Worm (Caenorhabditis elegans): Measurements from ENCODE around the gene ced-10.
A peak's percentile ranks its signal among the peaks of the same experiment; 100 is the strongest.

Gene ced-10

DNA sequence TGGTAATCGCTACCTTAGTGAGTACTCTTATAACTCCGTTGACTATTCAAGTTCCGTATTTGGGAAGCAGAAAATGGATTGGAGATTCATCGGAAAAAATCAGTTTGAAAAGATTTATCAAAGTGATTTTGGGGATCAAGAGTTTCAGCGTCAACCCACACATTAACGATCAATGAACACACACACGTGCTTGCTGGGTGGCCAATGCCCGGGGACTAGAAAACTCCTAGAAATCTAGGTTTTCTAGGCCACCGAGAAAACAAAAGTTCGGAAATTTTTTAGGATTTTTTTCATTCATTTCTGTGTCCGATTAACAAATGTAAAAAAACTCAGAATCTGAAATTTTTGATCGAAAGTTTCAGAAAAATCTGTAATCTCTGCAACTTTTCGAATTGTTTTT is 3.4 kb downstream of the ced-10 start (continued):
- TF ChIP-seq hrde-1 (tag; optimal IDR thresholded peaks at IDR 0.05; ENCODE audit: borderline replicate concordance) (peak; percentile 24), madf-10 (tag; optimal IDR thresholded peaks at IDR 0.05) (no peak), madf-3 (GFP tag; IDR thresholded peaks at IDR 0.05) (no peak), aptf-3 (GFP tag; IDR thresholded peaks at IDR 0.05) (0 out of 2 replicates have a peak, but pooled peaks have one; percentile 51), nfyb-1 (GFP tag; IDR thresholded peaks at IDR 0.05) (no peak), chd-7 (tag; optimal IDR thresholded peaks at IDR 0.05) (peak; percentile 30), rpc-1 (optimal IDR thresholded peaks at IDR 0.05) (no peak), rpc-1 (tag; optimal IDR thresholded peaks at IDR 0.05) (no peak), egl-44 (GFP tag; IDR thresholded peaks at IDR 0.05) (no peak), lsl-1 (GFP tag; optimal IDR thresholded peaks at IDR 0.05) (no peak), Y67H2A.10 (GFP tag; conservative IDR thresholded peaks at IDR 0.05) (no peak), pbrm-1 (GFP tag; IDR thresholded peaks at IDR 0.05) (0 out of 2 replicates have a peak, but pooled peaks have one; percentile 38), T26A5.8 (tag; optimal IDR thresholded peaks at IDR 0.05) (no peak), unc-62 (GFP tag; optimal IDR thresholded peaks at IDR 0.05) (no peak), die-1 (tag; optimal IDR thresholded peaks at IDR 0.05) (no peak), F52B5.7 (tag; optimal IDR thresholded peaks at IDR 0.05) (no peak), nfya-2 (GFP tag; IDR thresholded peaks at IDR 0.05) (no peak), attf-6 (GFP tag; IDR thresholded peaks at IDR 0.05) (no peak), sea-2 (GFP tag; IDR thresholded peaks at IDR 0.05) (no peak), bed-1 (GFP tag; IDR thresholded peaks at IDR 0.05) (no peak), lin-54 (GFP tag; optimal IDR thresholded peaks at IDR 0.05) (no peak), hsf-1 (GFP tag; IDR thresholded peaks at IDR 0.05) (no peak), F22D6.2 (tag; optimal IDR thresholded peaks at IDR 0.05) (no peak), snpc-3.4 (tag; optimal IDR thresholded peaks at IDR 0.05) (no peak), repo-1 (tag; optimal IDR thresholded peaks at IDR 0.05) (no peak), D2030.7 (GFP tag; IDR thresholded peaks at IDR 0.05) (no peak), F39B2.1 (GFP tag; IDR thresholded peaks at IDR 0.05) (no peak), lsy-27 (tag; optimal IDR thresholded peaks at IDR 0.05; ENCODE audit: borderline replicate concordance, insufficient read depth) (no peak), zfh-2 (GFP tag; conservative IDR thresholded peaks at IDR 0.05) (no peak), unc-130 (GFP tag; optimal IDR thresholded peaks at IDR 0.05) (no peak), ztf-6 (GFP tag; IDR thresholded peaks at IDR 0.05) (no peak), athp-1 (tag; optimal IDR thresholded peaks at IDR 0.05) (no peak), F10E7.11 (tag; optimal IDR thresholded peaks at IDR 0.05) (no peak), hmg-1.2 (GFP tag; IDR thresholded peaks at IDR 0.05) (no peak), Y53F4B.3 (GFP tag; IDR thresholded peaks at IDR 0.05) (no peak), B0336.3 (GFP tag; IDR thresholded peaks at IDR 0.05) (peak; percentile 57), mxl-1 (tag; optimal IDR thresholded peaks at IDR 0.05) (no peak), bed-2 (GFP tag; IDR thresholded peaks at IDR 0.05) (no peak), dpl-1 (GFP tag; optimal IDR thresholded peaks at IDR 0.05) (no peak), egrh-3 (GFP tag; IDR thresholded peaks at IDR 0.05) (no peak), ceh-58 (GFP tag; IDR thresholded peaks at IDR 0.05) (no peak), fkh-3 (tag; optimal IDR thresholded peaks at IDR 0.05) (no peak), madf-8 (GFP tag; conservative IDR thresholded peaks at IDR 0.05) (no peak), lir-1 (GFP tag; conservative IDR thresholded peaks at IDR 0.05) (no peak), ZK185.1 (tag; optimal IDR thresholded peaks at IDR 0.05; ENCODE audit: poor library complexity, severe bottlenecking) (no peak), cebp-2 (GFP tag; IDR thresholded peaks at IDR 0.05) (no peak), attf-5 (GFP tag; optimal IDR thresholded peaks at IDR 0.05) (no peak), tbx-9 (tag; optimal IDR thresholded peaks at IDR 0.05; ENCODE audit: borderline replicate concordance) (no peak), ceh-27 (GFP tag; optimal IDR thresholded peaks at IDR 0.05) (no peak), ztf-26 (tag; optimal IDR thresholded peaks at IDR 0.05) (no peak), aptf-2 (GFP tag; conservative IDR thresholded peaks at IDR 0.05) (no peak)

Data from whole organism, young adult.